Fruit fly (Drosophila melanogaster) whole organism, wandering third instar larva: ENCODE data around the gene Polr2H.

ENCODE experiments used
- Abd-B ChIP-seq: fragments of >200 bp; optimal IDR thresholded peaks from 2 replicates; lab custom pipeline; 2017; ENCODE audit warnings: missing biosample characterization, missing genetic modification characterization
- CG9705 ChIP-seq: fragments of 200-800 bp; sonication (Bioruptor generic); optimal IDR thresholded peaks from 2 replicates; lab custom pipeline; 2018; ENCODE audit warnings: missing biosample characterization, mild to moderate bottlenecking, missing genetic modification characterization
- Dfd ChIP-seq: fragments of >200 bp; optimal IDR thresholded peaks from 2 replicates; lab custom pipeline; 2017; ENCODE audit warnings: missing biosample characterization, missing genetic modification characterization
- GATAd ChIP-seq: sonication (Bioruptor generic); optimal IDR thresholded peaks from 2 replicates; lab custom pipeline; 2016; ENCODE audit warnings: missing biosample characterization, missing genetic modification characterization
- HLH106 ChIP-seq: fragments of 200-800 bp; optimal IDR thresholded peaks from 3 replicates; lab custom pipeline; 2019; ENCODE audit warnings: missing biosample characterization, mild to moderate bottlenecking, missing genetic modification characterization, moderate library complexity
- Hr78 ChIP-seq: fragments of >200 bp; optimal IDR thresholded peaks from 2 replicates; lab custom pipeline; 2017; ENCODE audit warnings: missing biosample characterization, missing genetic modification characterization
- Mio ChIP-seq: sonication (Bioruptor generic); optimal IDR thresholded peaks from 2 replicates; lab custom pipeline; 2016; ENCODE audit warnings: missing biosample characterization, missing genetic modification characterization
- Myc ChIP-seq: fragments of >200 bp; optimal IDR thresholded peaks from 2 replicates; lab custom pipeline; 2017
- OdsH ChIP-seq: fragments of 200-800 bp; sonication (Bioruptor generic); optimal IDR thresholded peaks from 2 replicates; lab custom pipeline; 2016; ENCODE audit warnings: missing biosample characterization, mild to moderate bottlenecking, missing genetic modification characterization
- Rel ChIP-seq, 2 experiments: fragments of 200-800 bp; sonication (Bioruptor generic) in 1 of 2; optimal IDR thresholded peaks; 2 replicates in 1 of 2; 3 replicates in 1 of 2; lab custom pipeline; 2016 to 2019; ENCODE audit warnings: mild to moderate bottlenecking in 2 of 2, missing biosample characterization in 2 of 2, missing genetic modification characterization in 2 of 2, moderate library complexity in 1 of 2
- Sp1 ChIP-seq: fragments of 200-800 bp; sonication (Bioruptor generic); optimal IDR thresholded peaks from 3 replicates; lab custom pipeline; 2019; ENCODE audit warnings: missing biosample characterization, mild to moderate bottlenecking, missing genetic modification characterization, moderate library complexity
- Vsx2 ChIP-seq: fragments of 200-300, 225-300 bp; sonication (Bioruptor generic); optimal IDR thresholded peaks from 2 replicates; lab custom pipeline; 2018; ENCODE audit warnings: missing biosample characterization, missing genetic modification characterization; ENCODE audit not compliant: partially characterized antibody
- br ChIP-seq: fragments of 200-800 bp; sonication (Bioruptor generic); optimal IDR thresholded peaks from 2 replicates; lab custom pipeline; 2016; ENCODE audit warnings: missing biosample characterization, missing genetic modification characterization
- brk ChIP-seq: fragments of 200-800 bp; sonication (Bioruptor generic); optimal IDR thresholded peaks from 2 replicates; lab custom pipeline; 2016; ENCODE audit warnings: missing biosample characterization, mild to moderate bottlenecking, missing genetic modification characterization
- dl ChIP-seq, 2 experiments: fragments of 175-275, 200-275 bp in 1 of 2; fragments of 200-275 bp in 1 of 2; sonication (Bioruptor generic); optimal IDR thresholded peaks; lab custom pipeline; 2018; ENCODE audit warnings: mild to moderate bottlenecking in 2 of 2, missing biosample characterization in 2 of 2, missing genetic modification characterization in 2 of 2, moderate library complexity in 2 of 2; ENCODE audit not compliant: partially characterized antibody in 2 of 2, insufficient read depth in 1 of 2
- dmrt93B ChIP-seq: fragments of 200-800 bp; sonication (Bioruptor generic); optimal IDR thresholded peaks from 2 replicates; lab custom pipeline; 2018; ENCODE audit warnings: missing biosample characterization, mild to moderate bottlenecking, missing genetic modification characterization
- dsf ChIP-seq: sonication (Bioruptor generic); optimal IDR thresholded peaks from 2 replicates; lab custom pipeline; 2016; ENCODE audit warnings: missing biosample characterization, missing genetic modification characterization, borderline replicate concordance
- ey ChIP-seq: fragments of 200-800 bp; sonication (Bioruptor generic); optimal IDR thresholded peaks from 2 replicates; lab custom pipeline; 2016; ENCODE audit warnings: missing biosample characterization, missing genetic modification characterization
- foxo ChIP-seq, 2 experiments: fragments of 200-800 bp; sonication (Bioruptor generic); optimal IDR thresholded peaks; 2 replicates in 1 of 2; 3 replicates in 1 of 2; lab custom pipeline; 2016 to 2017; ENCODE audit warnings: missing biosample characterization in 2 of 2, missing genetic modification characterization in 2 of 2
- fru ChIP-seq: fragments of 200-800 bp; sonication (Bioruptor generic); optimal IDR thresholded peaks from 3 replicates; lab custom pipeline; 2016; ENCODE audit warnings: missing biosample characterization, mild to moderate bottlenecking, missing genetic modification characterization
- jim ChIP-seq: fragments of 175-275, 200-325 bp; sonication (Bioruptor generic); optimal IDR thresholded peaks from 2 replicates; lab custom pipeline; 2016; ENCODE audit warnings: missing biosample characterization, mild to moderate bottlenecking, missing genetic modification characterization
- lola ChIP-seq: fragments of >200 bp; optimal IDR thresholded peaks from 2 replicates; lab custom pipeline; 2017; ENCODE audit warnings: missing biosample characterization, missing genetic modification characterization
- pan ChIP-seq: fragments of >200 bp; optimal IDR thresholded peaks from 2 replicates; lab custom pipeline; 2017
- psq ChIP-seq: fragments of 200-800 bp; sonication (Bioruptor generic); optimal IDR thresholded peaks from 3 replicates; lab custom pipeline; 2017; ENCODE audit warnings: missing biosample characterization, mild to moderate bottlenecking, missing genetic modification characterization, moderate library complexity
- rgr ChIP-seq: fragments of 200-800 bp; sonication (Bioruptor generic); optimal IDR thresholded peaks from 3 replicates; lab custom pipeline; 2016; ENCODE audit warnings: missing biosample characterization, mild to moderate bottlenecking, missing genetic modification characterization
- sage ChIP-seq: fragments of 200-800 bp; sonication (Bioruptor generic); optimal IDR thresholded peaks from 2 replicates; lab custom pipeline; 2016; ENCODE audit warnings: missing biosample characterization, mild to moderate bottlenecking, missing genetic modification characterization
- sv ChIP-seq: fragments of 200-800 bp; sonication (Bioruptor generic); optimal IDR thresholded peaks from 3 replicates; lab custom pipeline; 2016; ENCODE audit warnings: missing biosample characterization, missing genetic modification characterization
- tai ChIP-seq: sonication (Bioruptor generic); optimal IDR thresholded peaks from 2 replicates; lab custom pipeline; 2016; ENCODE audit warnings: missing biosample characterization, missing genetic modification characterization
- usp ChIP-seq: fragments of >200 bp; optimal IDR thresholded peaks from 2 replicates; lab custom pipeline; 2017; ENCODE audit warnings: missing biosample characterization, missing genetic modification characterization
- woc ChIP-seq: sonication (Bioruptor generic); optimal IDR thresholded peaks from 2 replicates; lab custom pipeline; 2016; ENCODE audit warnings: missing biosample characterization, mild to moderate bottlenecking, missing genetic modification characterization

The Polr2H gene

dm6 chr3L:21744169-21744568, 15.4 kb downstream of the Polr2H start, which contains the start of gene CG14565:
Gene CG14565 (minus strand): TSS chr3L:21744269.
- TF ChIP-seq fru (GFP tag; lab: Kevin White, UChicago), result no peak
- TF ChIP-seq foxo (GFP tag; optimal IDR thresholded peaks at IDR 0.05; lab: Kevin White, UChicago), result no peak
- no peak for TF ChIP-seq OdsH
- no peak for TF ChIP-seq pan (lab: Kevin White, UChicago)
- TF ChIP-seq woc (GFP tag; lab: Kevin White, UChicago), result no peak
- no peak for TF ChIP-seq Vsx2 (GFP tag; lab: Kevin White, UChicago)
- TF ChIP-seq dmrt93B (GFP tag; lab: Kevin White, UChicago), result no peak
- no peak for TF ChIP-seq Hr78 (GFP tag; lab: Kevin White, UChicago)

- TF ChIP-seq Rel (GFP tag; optimal IDR thresholded peaks at IDR 0.05; lab: Kevin White, UChicago) (no peak), Rel (tag; optimal IDR thresholded peaks at IDR 0.05; lab: Kevin White, UChicago) (no peak), Myc (lab: Kevin White, UChicago) (no peak), jim (GFP tag; lab: Kevin White, UChicago) (no peak), Abd-B (no peak), Dfd (GFP tag; lab: Kevin White, UChicago) (no peak), Hr78 (GFP tag; lab: Kevin White, UChicago) (no peak), lola (GFP tag; lab: Kevin White, UChicago) (no peak), dsf (GFP tag; lab: Kevin White, UChicago) (no peak), dl (GFP tag; optimal IDR thresholded peaks at IDR 0.05; lab: Kevin White, UChicago; ENCODE audit: insufficient read depth in 1 of 2, partially characterized antibody in 2 of 2) (no peak), HLH106 (tag; lab: Kevin White, UChicago) (no peak), tai (GFP tag; lab: Kevin White, UChicago) (no peak), CG9705 (GFP tag; lab: Kevin White, UChicago) (no peak)
Measured at dm6 chr3L:21756857-21757256, 28.1 kb downstream of the Polr2H start, which contains the start of gene CG14564. Gene CG14564 (plus strand): TSS chr3L:21757157.

DNA sequence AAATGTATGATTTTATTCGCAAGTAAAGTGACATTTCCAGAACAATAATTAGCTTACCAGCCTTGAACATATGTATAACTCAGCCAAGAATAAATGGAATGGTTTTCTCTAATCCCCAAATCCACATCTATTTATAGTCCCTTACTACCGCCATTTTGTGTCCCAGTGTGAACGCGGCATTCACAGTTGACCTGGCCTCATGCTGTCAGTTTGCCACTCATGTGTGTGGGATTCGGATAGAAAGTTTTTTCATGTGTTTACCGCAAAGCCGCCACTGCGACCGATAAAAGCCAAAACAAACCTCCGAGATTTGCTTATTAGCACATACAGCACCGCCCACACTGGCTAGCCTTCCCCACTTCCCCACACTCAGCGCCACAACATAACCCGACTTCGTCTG, 37.2 kb downstream of the Polr2H start:
- no peak for TF ChIP-seq fru (GFP tag; lab: Kevin White, UChicago)
- no peak for TF ChIP-seq Hr78 (GFP tag; lab: Kevin White, UChicago)
- TF ChIP-seq tai (GFP tag; lab: Kevin White, UChicago), result no peak
- TF ChIP-seq br (GFP tag; lab: Kevin White, UChicago), result no peak
- no peak for TF ChIP-seq brk
- TF ChIP-seq GATAd (GFP tag; lab: Kevin White, UChicago), result no peak

- TF ChIP-seq usp (GFP tag; lab: Kevin White, UChicago) (no peak), lola (GFP tag; lab: Kevin White, UChicago) (no peak), pan (lab: Kevin White, UChicago) (no peak), sv (no peak), br (GFP tag; lab: Kevin White, UChicago) (no peak), rgr (GFP tag; lab: Kevin White, UChicago) (no peak), Abd-B (no peak), tai (GFP tag; lab: Kevin White, UChicago) (no peak), psq (GFP tag; lab: Kevin White, UChicago) (no peak), Mio (no peak)
Measured at dm6 chr3L:21769515-21769914, 40.8 kb downstream of the Polr2H start, which contains the start of gene CG7370. Gene CG7370 (plus strand): TSS chr3L:21769815.

dm6 chr3L:21770328-21770727, 41.6 kb downstream of the Polr2H start, which contains the start of gene Syn1:
Gene Syn1 (minus strand): TSS chr3L:21770534.
- TF ChIP-seq pan (lab: Kevin White, UChicago) (no peak), Sp1 (GFP tag; lab: Kevin White, UChicago) (no peak), Dfd (GFP tag; lab: Kevin White, UChicago) (no peak), sage (no peak), foxo (GFP tag; optimal IDR thresholded peaks at IDR 0.05; lab: Kevin White, UChicago) (no peak), Abd-B (no peak), woc (GFP tag; lab: Kevin White, UChicago) (no peak), tai (GFP tag; lab: Kevin White, UChicago) (no peak), ey (GFP tag; lab: Kevin White, UChicago) (no peak), usp (GFP tag; lab: Kevin White, UChicago) (no peak), Rel (GFP tag; optimal IDR thresholded peaks at IDR 0.05; lab: Kevin White, UChicago) (no peak), Rel (tag; optimal IDR thresholded peaks at IDR 0.05; lab: Kevin White, UChicago) (no peak), OdsH (no peak), fru (GFP tag; lab: Kevin White, UChicago) (no peak)
